Worm (Caenorhabditis elegans) whole organism, midembryonic: ENCODE measurements around the gene usp-50.

ENCODE experiments used
- T22C8.4 ChIP-seq: fragments of 200-800 bp; sonication (Bioruptor generic); IDR thresholded peaks from 2 replicates; pipeline ENCODE4 v1.3.6; 2022; ENCODE audit warnings: missing genetic modification characterization, missing compliant biosample characterization
- cog-1 ChIP-seq: sonication (generic microtip); optimal IDR thresholded peaks from 2 replicates; lab custom pipeline; 2016; ENCODE audit warnings: missing genetic modification characterization, missing compliant biosample characterization
- flt-1 ChIP-seq: fragments of 200-800 bp; sonication (Bioruptor generic); IDR thresholded peaks from 2 replicates; pipeline ENCODE4 v1.3.6; 2022; ENCODE audit warnings: missing genetic modification characterization, missing compliant biosample characterization
- klf-2 ChIP-seq: fragments of 200-800 bp; sonication (Bioruptor generic); conservative IDR thresholded peaks from 2 replicates; pipeline ENCODE4 v1.3.6; 2022; ENCODE audit warnings: missing genetic modification reagents, missing genetic modification characterization, missing compliant biosample characterization
- ref-1 ChIP-seq: fragments of 200-800 bp; sonication (Bioruptor generic); conservative IDR thresholded peaks from 2 replicates; pipeline ENCODE4 v1.3.6; 2022; ENCODE audit warnings: missing genetic modification reagents, missing genetic modification characterization, missing compliant biosample characterization
- tab-1 ChIP-seq: fragments of 200-800 bp; sonication (Bioruptor generic); IDR thresholded peaks from 2 replicates; pipeline ENCODE4 v1.3.6; 2022; ENCODE audit warnings: missing genetic modification characterization, missing compliant biosample characterization
- ztf-23 ChIP-seq: fragments of 200-800 bp; sonication (Bioruptor generic); IDR thresholded peaks from 2 replicates; pipeline ENCODE4 v1.3.6; 2022; ENCODE audit warnings: missing genetic modification reagents, missing genetic modification characterization, missing compliant biosample characterization

DNA sequence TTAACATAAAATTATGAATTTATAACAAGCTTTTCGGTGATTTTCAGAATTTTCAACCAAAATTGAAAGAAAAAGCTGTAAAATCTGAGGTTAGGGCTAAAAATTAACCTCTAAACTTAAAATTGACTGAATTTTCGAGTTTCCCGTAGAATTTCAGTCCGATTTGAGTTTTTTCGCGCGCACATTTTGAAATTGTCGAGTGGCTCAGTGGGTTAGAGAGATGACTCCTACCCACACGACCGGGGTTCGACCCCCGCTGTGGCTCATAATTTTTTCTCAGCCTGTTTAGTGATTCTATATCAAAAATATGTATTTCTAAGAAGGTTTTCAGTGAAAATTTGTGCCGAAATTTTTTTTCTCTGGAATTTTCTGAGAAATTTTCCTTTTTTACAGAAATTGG, 7.1 kb downstream of the usp-50 start:
- TF ChIP-seq flt-1 (GFP tag; lab: Robert Waterston, UW) (no peak), ref-1 (no peak), T22C8.4 (GFP tag; lab: Robert Waterston, UW) (no peak), klf-2 (GFP tag; lab: Robert Waterston, UW) (no peak), cog-1 (tag; lab: Kevin White, UChicago) (no peak), ztf-23 (GFP tag; lab: Robert Waterston, UW) (no peak), tab-1 (GFP tag; lab: Robert Waterston, UW) (no peak)
